Fruit fly (Drosophila melanogaster): ENCODE results near the gene CG10171.

The CG10171 gene

dm6 chr3L:13406873-13407272 lies 19.2 kb upstream of the CG10171 start (continued):
- TF ChIP-seq danr (GFP tag; IDR thresholded peaks at IDR 0.05) (no peak), CG18262 (tag; optimal IDR thresholded peaks at IDR 0.05) (peak; percentile 20), HmgZ (tag; optimal IDR thresholded peaks at IDR 0.05) (no peak), nom (GFP tag; optimal IDR thresholded peaks at IDR 0.05) (no peak), CG17361 (GFP tag; IDR thresholded peaks at IDR 0.05) (0 out of 3 replicates have a peak, but pooled peaks have one; percentile 37), E2f2 (GFP tag; IDR thresholded peaks at IDR 0.05) (no peak), lola (GFP tag; optimal IDR thresholded peaks at IDR 0.05) (peak in 1 of 3 experiments; percentile 48), yki (optimal IDR thresholded peaks at IDR 0.05) (no peak), CG4404 (GFP tag; IDR thresholded peaks at IDR 0.05) (no peak), CG15011 (GFP tag; optimal IDR thresholded peaks at IDR 0.05) (no peak), CG6791 (GFP tag; IDR thresholded peaks at IDR 0.05; ENCODE audit: partially characterized antibody) (no peak), CG9727 (GFP tag; optimal IDR thresholded peaks at IDR 0.05) (peak; percentile 37)

- TF ChIP-seq Dek (tag; optimal IDR thresholded peaks at IDR 0.05) (no peak), Nf-YA (GFP tag; IDR thresholded peaks at IDR 0.05) (peak; percentile 81; the same call in 1 of the 2 replicates), CG4820 (GFP tag; optimal IDR thresholded peaks at IDR 0.05) (peak; percentile 32), ac (GFP tag; optimal IDR thresholded peaks at IDR 0.05) (no peak), Elba2 (GFP tag; optimal IDR thresholded peaks at IDR 0.05) (no peak), fd102C (GFP tag; optimal IDR thresholded peaks at IDR 0.05) (no peak), CG4854 (GFP tag; optimal IDR thresholded peaks at IDR 0.05) (no peak), CG12942 (GFP tag; optimal IDR thresholded peaks at IDR 0.05) (no peak), CG13287 (GFP tag; IDR thresholded peaks at IDR 0.05; ENCODE audit: partially characterized antibody) (0 out of 2 replicates have a peak, but pooled peaks have one; percentile 21), PHDP (tag; optimal IDR thresholded peaks at IDR 0.05) (no peak), CG15073 (GFP tag; optimal IDR thresholded peaks at IDR 0.05) (no peak), kni (GFP tag; optimal IDR thresholded peaks at IDR 0.05) (no peak), so (GFP tag; IDR thresholded peaks at IDR 0.05) (no peak), CG6272 (GFP tag; IDR thresholded peaks at IDR 0.05) (no peak), Ada2b (GFP tag; IDR thresholded peaks at IDR 0.05) (no peak), stwl (tag; optimal IDR thresholded peaks at IDR 0.05) (no peak), CG11695 (GFP tag; IDR thresholded peaks at IDR 0.05) (no peak), slp2 (GFP tag; optimal IDR thresholded peaks at IDR 0.05) (peak; percentile 5), CG18262 (tag; optimal IDR thresholded peaks at IDR 0.05) (peak; percentile 84), CG1602 (GFP tag; optimal IDR thresholded peaks at IDR 0.05) (no peak), nerfin-1 (tag; optimal IDR thresholded peaks at IDR 0.05) (peak; percentile 72), Mrtf (GFP tag; IDR thresholded peaks at IDR 0.05) (no peak), CG1603 (tag; optimal IDR thresholded peaks at IDR 0.05) (no peak), salm (tag; optimal IDR thresholded peaks at IDR 0.05) (no peak), Dref (GFP tag; IDR thresholded peaks at IDR 0.05) (no peak), HHEX (GFP tag; optimal IDR thresholded peaks at IDR 0.05) (no peak), mam (GFP tag; optimal IDR thresholded peaks at IDR 0.05) (no peak), CG7963 (GFP tag; IDR thresholded peaks at IDR 0.05; ENCODE audit: partially characterized antibody) (no peak), CG11504 (tag; optimal IDR thresholded peaks at IDR 0.05) (peak; percentile 63), ap (GFP tag; IDR thresholded peaks at IDR 0.05) (no peak), jigr1 (GFP tag; IDR thresholded peaks at IDR 0.05) (no peak), Six4 (GFP tag; optimal IDR thresholded peaks at IDR 0.05) (no peak), Rfx (GFP tag; IDR thresholded peaks at IDR 0.05) (no peak), CG31365 (tag; optimal IDR thresholded peaks at IDR 0.05) (no peak), zen (tag; optimal IDR thresholded peaks at IDR 0.05) (peak; percentile 2), unpg (GFP tag; optimal IDR thresholded peaks at IDR 0.05) (no peak), CG17829 (tag; optimal IDR thresholded peaks at IDR 0.05) (peak; percentile 35), sqz (GFP tag; optimal IDR thresholded peaks at IDR 0.05) (no peak)
Measured at dm6 chr3L:13403141-13403867, 15.6 kb upstream of the CG10171 start.

Data from whole organism, embryonic.